Worm (Caenorhabditis elegans) whole organism, L1 larva: ENCODE measurements around the gene B0281.1.

ENCODE experiments used
- blmp-1 ChIP-seq: fragments of 150-350 bp; optimal IDR thresholded peaks from 2 replicates; lab custom pipeline; 2014; ENCODE audit warnings: missing biosample characterization, missing genetic modification characterization
- lin-13 ChIP-seq: fragments of 150-350 bp; optimal IDR thresholded peaks from 2 replicates; lab custom pipeline; 2014; ENCODE audit warnings: missing biosample characterization, missing genetic modification reagents, missing genetic modification characterization
- nhr-12 ChIP-seq: sonication (generic microtip); optimal IDR thresholded peaks from 2 replicates; lab custom pipeline; 2017; ENCODE audit warnings: missing biosample characterization, missing genetic modification characterization
- tbx-2 ChIP-seq: sonication (generic microtip); optimal IDR thresholded peaks from 2 replicates; lab custom pipeline; 2016; ENCODE audit warnings: missing genetic modification characterization, missing compliant biosample characterization

ce11 chrII:2295817-2296315 lies 17.0 kb upstream of the B0281.1 start, which contains the start of gene fbxc-25:
- no peak for TF ChIP-seq nhr-12 (tag; lab: Kevin White, UChicago)
- no peak for TF ChIP-seq tbx-2 (tag; lab: Kevin White, UChicago)
- TF ChIP-seq lin-13 (GFP tag; lab: Kevin White, UChicago) = no peak
- TF ChIP-seq blmp-1 = no peak
